Worm (Caenorhabditis elegans) whole organism, L1 larva: Measurements from ENCODE around the gene mlc-2.

Experiments used
- nhr-11 ChIP-seq: fragments of 150-350 bp; optimal IDR thresholded peaks from 2 replicates; lab custom pipeline; 2014; ENCODE audit warnings: missing biosample characterization, missing genetic modification characterization
- nhr-237 ChIP-seq: fragments of 150-350 bp; optimal IDR thresholded peaks from 2 replicates; lab custom pipeline; 2014; ENCODE audit warnings: missing biosample characterization, missing genetic modification characterization
- snpc-4 ChIP-seq: fragments of 150-350 bp; optimal IDR thresholded peaks from 2 replicates; lab custom pipeline; 2014; ENCODE audit warnings: missing biosample characterization, missing genetic modification characterization
- unc-98 ChIP-seq: fragments of 200-800 bp; sonication (Bioruptor generic); IDR thresholded peaks from 2 replicates; pipeline ENCODE4 v1.3.6; 2022; ENCODE audit warnings: missing genetic modification characterization, missing compliant biosample characterization
- zag-1 ChIP-seq: fragments of 150-350 bp; optimal IDR thresholded peaks from 2 replicates; lab custom pipeline; 2014; ENCODE audit warnings: missing biosample characterization, missing genetic modification characterization

DNA sequence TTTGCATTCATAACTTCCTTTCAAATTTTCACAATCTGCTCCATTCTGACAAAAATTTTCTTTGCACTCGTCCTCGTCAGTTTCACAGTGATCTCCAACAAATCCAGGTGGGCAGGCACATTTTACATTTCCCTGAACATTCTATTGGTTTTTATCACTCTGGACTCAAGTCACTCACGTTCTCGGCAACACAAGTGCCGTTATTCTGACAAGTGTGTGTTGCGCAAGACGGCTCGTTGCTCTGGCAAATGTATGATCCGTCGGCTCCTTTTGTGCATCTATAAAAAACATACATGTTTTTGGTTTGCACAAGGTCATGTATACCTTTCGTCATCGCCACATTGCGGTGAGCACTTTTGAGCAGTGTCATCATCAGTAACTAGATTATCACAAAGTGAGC is 43.7 kb downstream of the mlc-2 start:
- no peak for TF ChIP-seq unc-98 (GFP tag; lab: Robert Waterston, UW)
- no peak for TF ChIP-seq nhr-11
- no peak for TF ChIP-seq zag-1 (tag; lab: Kevin White, UChicago)
- no peak for TF ChIP-seq snpc-4 (tag; lab: Kevin White, UChicago)
- TF ChIP-seq nhr-237 = no peak
